Fruit fly (Drosophila melanogaster): ENCODE results near the gene CG16727.
A peak's percentile ranks its signal among the peaks of the same experiment; 100 is the strongest.

dm6 chr3R:19581829-19582228, 31.4 kb upstream of the CG16727 start:
- no peak for TF ChIP-seq CG13204 (GFP tag; optimal IDR thresholded peaks at IDR 0.05)
- TF ChIP-seq Pif1A (GFP tag; optimal IDR thresholded peaks at IDR 0.05), result peak; percentile 4
- TF ChIP-seq Snoo (tag; optimal IDR thresholded peaks at IDR 0.05), result no peak
- TF ChIP-seq rn (GFP tag; IDR thresholded peaks at IDR 0.05), result no peak
- no peak for TF ChIP-seq gl (tag; optimal IDR thresholded peaks at IDR 0.05)
- TF ChIP-seq Pif1B (GFP tag; optimal IDR thresholded peaks at IDR 0.05), result no peak
- peak; percentile 23; the same call in 1 of the 2 replicates for TF ChIP-seq Ets98B (GFP tag; IDR thresholded peaks at IDR 0.05)
- TF ChIP-seq EcR (GFP tag; optimal IDR thresholded peaks at IDR 0.05), result no peak
- no peak for TF ChIP-seq CG34367 (tag; optimal IDR thresholded peaks at IDR 0.05)
- TF ChIP-seq CG12605 (GFP tag; IDR thresholded peaks at IDR 0.05), result 0 out of 2 replicates have a peak, but pooled peaks have one; percentile 28
- TF ChIP-seq CG32121 (GFP tag; IDR thresholded peaks at IDR 0.05), result no peak
- TF ChIP-seq CG9948 (tag; optimal IDR thresholded peaks at IDR 0.05), result no peak
- peak; percentile 51; the same call in 2 of the 3 replicates for TF ChIP-seq CG4496 (GFP tag; IDR thresholded peaks at IDR 0.05)

Measured in whole organism, pupa.